Fruit fly (Drosophila melanogaster) whole organism, pupa: ENCODE measurements around the gene CG6293.

ENCODE experiments used
- CG12605 ChIP-seq: fragments of 200-800 bp; sonication (Bioruptor generic); IDR thresholded peaks from 2 replicates; pipeline ENCODE4 v1.3.6; 2022; ENCODE audit warnings: missing biosample characterization, missing genetic modification characterization
- CG15710 ChIP-seq: fragments of 200-800 bp; sonication (Bioruptor generic); optimal IDR thresholded peaks from 2 replicates; lab custom pipeline; 2018; ENCODE audit warnings: missing biosample characterization, mild to moderate bottlenecking, missing genetic modification characterization, moderate library complexity
- CG8159 ChIP-seq: fragments of 200-800 bp; sonication (Bioruptor generic); optimal IDR thresholded peaks from 3 replicates; lab custom pipeline; 2018; ENCODE audit warnings: missing biosample characterization, mild to moderate bottlenecking, missing genetic modification characterization, moderate library complexity
- CG8301 ChIP-seq: fragments of 200-800 bp; sonication (Bioruptor generic); optimal IDR thresholded peaks from 2 replicates; lab custom pipeline; 2018; ENCODE audit warnings: missing biosample characterization, mild to moderate bottlenecking, missing genetic modification characterization
- Pif1B ChIP-seq: fragments of 200-800 bp; sonication (Bioruptor generic); optimal IDR thresholded peaks from 3 replicates; lab custom pipeline; 2016; ENCODE audit warnings: missing biosample characterization, missing genetic modification characterization
- Snoo ChIP-seq: fragments of 200-800 bp; sonication (Bioruptor generic); optimal IDR thresholded peaks from 3 replicates; lab custom pipeline; 2017; ENCODE audit warnings: missing biosample characterization, mild to moderate bottlenecking, missing genetic modification characterization, inconsistent platforms
- gl ChIP-seq: fragments of 200-800 bp; sonication (Bioruptor generic); optimal IDR thresholded peaks from 2 replicates; lab custom pipeline; 2018; ENCODE audit warnings: missing biosample characterization, mild to moderate bottlenecking, missing genetic modification characterization

DNA sequence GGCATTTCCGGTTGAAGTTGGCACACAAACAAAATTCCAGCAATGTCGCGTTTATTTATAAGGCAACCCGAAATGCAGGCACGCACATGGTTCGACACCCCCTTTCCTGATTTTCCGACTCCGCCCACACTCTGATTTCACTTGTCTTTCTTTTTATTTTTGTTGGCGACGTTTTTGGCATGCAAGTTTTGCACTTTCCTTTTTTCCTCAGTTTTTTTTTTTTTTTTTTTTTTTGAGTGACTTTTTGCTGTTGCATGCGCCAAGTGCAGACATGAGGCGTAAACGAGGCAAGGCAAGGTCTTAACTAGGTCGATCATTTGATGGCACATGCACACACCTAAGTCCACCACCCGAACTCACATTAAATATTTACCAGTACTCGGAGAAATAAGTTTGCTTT lies 29.3 kb downstream of the CG6293 start:
- peak; percentile 76 for TF ChIP-seq CG12605 (GFP tag; lab: Robert Waterston, UW)
- no peak for TF ChIP-seq gl (tag; lab: Kevin White, UChicago)
- TF ChIP-seq Snoo, result no peak
- TF ChIP-seq CG15710 (tag; lab: Kevin White, UChicago), result no peak
- TF ChIP-seq CG8159 (tag; lab: Kevin White, UChicago), result no peak
- no peak for TF ChIP-seq Pif1B (GFP tag; lab: Kevin White, UChicago)
- no peak for TF ChIP-seq CG8301 (tag; lab: Kevin White, UChicago)
